Fruit fly (Drosophila melanogaster) whole organism, adult: Measurements from ENCODE around the gene CG10341.

Experiments
- CG11617 ChIP-seq: fragments of 200-800 bp; sonication (Bioruptor generic); optimal IDR thresholded peaks from 2 replicates; lab custom pipeline; 2017; ENCODE audit warnings: mild to moderate bottlenecking, missing biosample characterization, missing genetic modification reagents, missing genetic modification characterization
- CG12768 ChIP-seq: fragments of 200-800 bp; sonication (Bioruptor generic); optimal IDR thresholded peaks from 2 replicates; lab custom pipeline; 2017; ENCODE audit warnings: missing biosample characterization, missing genetic modification characterization, mild to moderate bottlenecking, moderate library complexity, missing genetic modification reagents
- CG14711 ChIP-seq: fragments of 200-800 bp; sonication (Bioruptor generic); optimal IDR thresholded peaks from 2 replicates; lab custom pipeline; 2018; ENCODE audit warnings: missing biosample characterization, mild to moderate bottlenecking, missing genetic modification characterization, moderate library complexity
- CG1620 ChIP-seq: fragments of 200-800 bp; sonication (Bioruptor generic); optimal IDR thresholded peaks from 2 replicates; lab custom pipeline; 2016; ENCODE audit warnings: missing biosample characterization, missing genetic modification characterization
- CG33017 ChIP-seq: fragments of 200-800 bp; sonication (Bioruptor generic); optimal IDR thresholded peaks from 2 replicates; lab custom pipeline; 2018; ENCODE audit warnings: missing biosample characterization, mild to moderate bottlenecking, missing genetic modification characterization, moderate library complexity
- CG5204 ChIP-seq: fragments of 200-800 bp; sonication (Bioruptor generic); optimal IDR thresholded peaks from 2 replicates; lab custom pipeline; 2016; ENCODE audit warnings: missing biosample characterization, missing genetic modification characterization
- CG7045 ChIP-seq: fragments of 200-800 bp; sonication (Bioruptor generic); optimal IDR thresholded peaks from 2 replicates; lab custom pipeline; 2017; ENCODE audit warnings: missing biosample characterization, mild to moderate bottlenecking, missing genetic modification characterization
- Clk ChIP-seq: fragments of 200-800 bp; sonication (Bioruptor generic); optimal IDR thresholded peaks from 2 replicates; lab custom pipeline; 2017; ENCODE audit warnings: missing biosample characterization, missing genetic modification characterization
- Hr96 ChIP-seq: fragments of 200-800 bp; sonication (Bioruptor generic); optimal IDR thresholded peaks from 2 replicates; lab custom pipeline; 2016; ENCODE audit warnings: missing biosample characterization, missing genetic modification characterization
- Mnt ChIP-seq: fragments of 200-800 bp; sonication (Bioruptor generic); optimal IDR thresholded peaks from 2 replicates; lab custom pipeline; 2016; ENCODE audit warnings: missing biosample characterization, mild to moderate bottlenecking, missing genetic modification characterization
- bab1 ChIP-seq: fragments of 200-800 bp; sonication (Bioruptor generic); optimal IDR thresholded peaks from 3 replicates; lab custom pipeline; 2019; ENCODE audit warnings: missing biosample characterization, mild to moderate bottlenecking, missing genetic modification characterization, moderate library complexity
- cic ChIP-seq: fragments of 200-800 bp; sonication (Bioruptor generic); optimal IDR thresholded peaks from 2 replicates; lab custom pipeline; 2017; ENCODE audit warnings: missing biosample characterization, mild to moderate bottlenecking, missing genetic modification characterization, moderate library complexity
- cnc ChIP-seq, 2 experiments: fragments of >200 bp; optimal IDR thresholded peaks; 2 replicates each; lab custom pipeline; 2017
- kay ChIP-seq: fragments of 200-800 bp; sonication (Bioruptor generic); peaks from one replicate; lab custom pipeline; 2016; ENCODE audit warnings: missing biosample characterization, missing genetic modification characterization, borderline replicate concordance
- ovo ChIP-seq: fragments of 200-800 bp; sonication (Bioruptor generic); optimal IDR thresholded peaks from 2 replicates; lab custom pipeline; 2016; ENCODE audit warnings: missing biosample characterization, missing genetic modification characterization
- pad ChIP-seq: fragments of 200-800 bp; sonication (Bioruptor generic); optimal IDR thresholded peaks from 3 replicates; lab custom pipeline; 2017; ENCODE audit warnings: missing biosample characterization, missing genetic modification characterization, mild to moderate bottlenecking, moderate library complexity, missing genetic modification reagents
- tj ChIP-seq: fragments of 200-800 bp; sonication (Bioruptor generic); optimal IDR thresholded peaks from 3 replicates; lab custom pipeline; 2017; ENCODE audit warnings: missing biosample characterization, mild to moderate bottlenecking, missing genetic modification characterization, moderate library complexity
- toe ChIP-seq: fragments of 200-800 bp; sonication (Bioruptor generic); optimal IDR thresholded peaks from 2 replicates; lab custom pipeline; 2016; ENCODE audit warnings: missing biosample characterization, missing genetic modification characterization

CG10341 gene

dm6 chr2L:18698559-18699130 is at the start of gene CG10341:
Gene CG10341, plus strand, starts transcription at chr2L:18698714.
- TF ChIP-seq bab1 (GFP tag; lab: Kevin White, UChicago) (peak; percentile 38), CG11617 (GFP tag; lab: Kevin White, UChicago) (peak; percentile 39), Mnt (GFP tag; lab: Kevin White, UChicago) (peak; percentile 99), cnc (optimal IDR thresholded peaks at IDR 0.05; lab: Kevin White, UChicago) (no peak), CG12768 (no peak), CG7045 (no peak)

- TF ChIP-seq CG14711, result no peak
- no peak for TF ChIP-seq bab1 (GFP tag; lab: Kevin White, UChicago)
- TF ChIP-seq CG12768, result no peak
- TF ChIP-seq Hr96 (GFP tag; lab: Kevin White, UChicago), result no peak
- TF ChIP-seq ovo (GFP tag; lab: Kevin White, UChicago), result no peak
- TF ChIP-seq cnc (optimal IDR thresholded peaks at IDR 0.05; lab: Kevin White, UChicago), result no peak
- no peak for TF ChIP-seq pad (GFP tag; lab: Kevin White, UChicago)
- TF ChIP-seq cic, result no peak
- TF ChIP-seq Mnt (GFP tag; lab: Kevin White, UChicago), result no peak
- TF ChIP-seq CG7045, result no peak
Measured at dm6 chr2L:18652663-18653327, 45.7 kb upstream of the CG10341 start, which contains the start of gene Cyp310a1. Gene Cyp310a1, minus strand, starts transcription at chr2L:18653010.

- TF ChIP-seq pad (GFP tag; lab: Kevin White, UChicago) (no peak), CG14711 (peak; percentile 23)
Measured at dm6 chr2L:18653328-18653675, 45.2 kb upstream of the CG10341 start.

dm6 chr2L:18656691-18657237 is 41.8 kb upstream of the CG10341 start:
- TF ChIP-seq CG7045 (no peak), cnc (optimal IDR thresholded peaks at IDR 0.05; lab: Kevin White, UChicago) (no peak), toe (no peak), CG11617 (GFP tag; lab: Kevin White, UChicago) (no peak), Mnt (GFP tag; lab: Kevin White, UChicago) (no peak), bab1 (GFP tag; lab: Kevin White, UChicago) (no peak), CG33017 (tag; lab: Kevin White, UChicago) (no peak), Clk (GFP tag; lab: Kevin White, UChicago) (no peak), cic (no peak)

dm6 chr2L:18658108-18658507 is 40.4 kb upstream of the CG10341 start:
- TF ChIP-seq Mnt (GFP tag; lab: Kevin White, UChicago) (no peak), CG7045 (no peak), bab1 (GFP tag; lab: Kevin White, UChicago) (no peak), CG1620 (GFP tag; lab: Kevin White, UChicago) (no peak), ovo (GFP tag; lab: Kevin White, UChicago) (no peak), pad (GFP tag; lab: Kevin White, UChicago) (no peak), toe (no peak), CG11617 (GFP tag; lab: Kevin White, UChicago) (no peak), tj (no peak), CG12768 (no peak), cic (no peak), CG5204 (GFP tag; lab: Kevin White, UChicago) (no peak), Hr96 (GFP tag; lab: Kevin White, UChicago) (no peak), CG14711 (no peak), Clk (GFP tag; lab: Kevin White, UChicago) (no peak), CG33017 (tag; lab: Kevin White, UChicago) (no peak)

- TF ChIP-seq toe, result no peak
- no peak for TF ChIP-seq ovo (GFP tag; lab: Kevin White, UChicago)
- TF ChIP-seq kay (GFP tag; lab: Kevin White, UChicago), result peak; percentile 6
Measured at dm6 chr2L:18663395-18663794, 35.1 kb upstream of the CG10341 start.

- TF ChIP-seq cnc (optimal IDR thresholded peaks at IDR 0.05; lab: Kevin White, UChicago) (no peak), CG1620 (GFP tag; lab: Kevin White, UChicago) (no peak)
Measured at dm6 chr2L:18664707-18665550, 33.6 kb upstream of the CG10341 start.
